Worm (Caenorhabditis elegans) whole organism, early embryonic: ENCODE results near the gene F41H10.3.

ENCODE experiments used
- B0310.2 ChIP-seq: sonication (generic microtip); optimal IDR thresholded peaks from 2 replicates; lab custom pipeline; 2016; ENCODE audit warnings: mild to moderate bottlenecking, missing genetic modification characterization, missing compliant biosample characterization
- ama-1 ChIP-seq: fragments of 150-350 bp; optimal IDR thresholded peaks from 2 replicates; lab custom pipeline; 2014
- flt-1 ChIP-seq: fragments of 200-800 bp; sonication (Bioruptor generic); IDR thresholded peaks from 2 replicates; pipeline ENCODE4 v1.3.6; 2022; ENCODE audit warnings: missing genetic modification characterization, missing compliant biosample characterization

- TF ChIP-seq B0310.2 (tag; lab: Kevin White, UChicago) (no peak), flt-1 (no peak), ama-1 (no peak)
Observed at ce11 chrIV:5380140-5380539, 10.5 kb downstream of the F41H10.3 start.
